Worm (Caenorhabditis elegans) whole organism, young adult: Measurements from ENCODE around the gene cest-35.2.

Experiments
- C06A6.2 ChIP-seq: fragments of 200-800 bp; sonication (Bioruptor generic); conservative IDR thresholded peaks from 2 replicates; pipeline ENCODE4 v1.3.6; 2022; ENCODE audit warnings: missing genetic modification characterization, missing compliant biosample characterization
- F10E7.11 ChIP-seq: sonication (generic microtip); optimal IDR thresholded peaks from 2 replicates; lab custom pipeline; 2017; ENCODE audit warnings: mild to moderate bottlenecking, missing genetic modification characterization, moderate library complexity, missing compliant biosample characterization
- F55B11.4 ChIP-seq: sonication (generic microtip); optimal IDR thresholded peaks from 2 replicates; lab custom pipeline; 2016; ENCODE audit warnings: missing compliant biosample characterization, missing genetic modification characterization, borderline replicate concordance; ENCODE audit not compliant: insufficient read depth
- T26A5.8 ChIP-seq: sonication (generic microtip); optimal IDR thresholded peaks from 2 replicates; lab custom pipeline; 2016; ENCODE audit warnings: missing genetic modification characterization, missing compliant biosample characterization
- Y79H2A.3 ChIP-seq: fragments of 200-800 bp; sonication (Bioruptor generic); conservative IDR thresholded peaks from 2 replicates; pipeline ENCODE4 v1.3.6; 2022; ENCODE audit warnings: missing genetic modification reagents, missing genetic modification characterization, missing compliant biosample characterization
- akir-1 ChIP-seq: fragments of 200-800 bp; sonication (Bioruptor generic); optimal IDR thresholded peaks from 2 replicates; lab custom pipeline; 2018; ENCODE audit warnings: mild to moderate bottlenecking, missing genetic modification characterization, moderate library complexity, missing compliant biosample characterization
- aptf-3 ChIP-seq: fragments of 200-800 bp; sonication (Bioruptor generic); IDR thresholded peaks from 2 replicates; pipeline ENCODE4 v1.3.6; 2022; ENCODE audit warnings: missing genetic modification characterization, missing compliant biosample characterization
- atf-7 ChIP-seq: sonication (generic microtip); optimal IDR thresholded peaks from 2 replicates; lab custom pipeline; 2017; ENCODE audit warnings: mild to moderate bottlenecking, missing genetic modification characterization, missing compliant biosample characterization
- attf-6 ChIP-seq: fragments of 200-800 bp; sonication (Bioruptor generic); IDR thresholded peaks from 2 replicates; pipeline ENCODE4 v1.3.6; 2022; ENCODE audit warnings: missing genetic modification reagents, missing genetic modification characterization, missing compliant biosample characterization
- ccch-3 ChIP-seq: fragments of 200-800 bp; sonication (Bioruptor generic); optimal IDR thresholded peaks from 2 replicates; lab custom pipeline; 2018; ENCODE audit warnings: mild to moderate bottlenecking, missing genetic modification characterization, missing compliant biosample characterization
- cebp-1 ChIP-seq, 2 experiments: fragments of 200-800 bp in 1 of 2; sonication (Bioruptor generic) in 1 of 2; sonication (generic microtip) in 1 of 2; IDR thresholded peaks in 1 of 2; optimal IDR thresholded peaks in 1 of 2; 2 replicates each; pipeline versions ENCODE4 v1.3.6 to Lab custom; 2017 to 2022; ENCODE audit warnings: missing compliant biosample characterization in 2 of 2, missing genetic modification characterization in 2 of 2, mild to moderate bottlenecking in 1 of 2, missing genetic modification reagents in 1 of 2, moderate library complexity in 1 of 2
- chd-7 ChIP-seq: sonication (generic microtip); optimal IDR thresholded peaks from 2 replicates; lab custom pipeline; 2016; ENCODE audit warnings: mild to moderate bottlenecking, missing genetic modification characterization, moderate library complexity, missing compliant biosample characterization
- egl-44 ChIP-seq: fragments of 200-800 bp; sonication (Bioruptor generic); IDR thresholded peaks from 2 replicates; pipeline ENCODE4 v1.3.6; 2022; ENCODE audit warnings: missing genetic modification reagents, missing genetic modification characterization, missing compliant biosample characterization
- fkh-3 ChIP-seq: sonication (generic microtip); optimal IDR thresholded peaks from 2 replicates; lab custom pipeline; 2016; ENCODE audit warnings: mild to moderate bottlenecking, missing genetic modification characterization, missing compliant biosample characterization
- gei-17 ChIP-seq: fragments of 200-800 bp; sonication (Bioruptor generic); optimal IDR thresholded peaks from 2 replicates; lab custom pipeline; 2018; ENCODE audit warnings: mild to moderate bottlenecking, missing genetic modification characterization, missing compliant biosample characterization
- him-1 ChIP-seq: sonication (generic microtip); optimal IDR thresholded peaks from 2 replicates; lab custom pipeline; 2016; ENCODE audit warnings: missing genotype, missing genetic modification reagents, missing genetic modification characterization, missing compliant biosample characterization
- hmg-20 ChIP-seq: fragments of 200-800 bp; sonication (Bioruptor generic); IDR thresholded peaks from 2 replicates; pipeline ENCODE4 v1.3.6; 2022; ENCODE audit warnings: missing genetic modification reagents, missing genetic modification characterization, missing compliant biosample characterization
- hrde-1 ChIP-seq: sonication (generic microtip); optimal IDR thresholded peaks from 2 replicates; lab custom pipeline; 2016; ENCODE audit warnings: missing genetic modification characterization, mild to moderate bottlenecking, missing compliant biosample characterization, moderate library complexity, missing genotype, missing genetic modification reagents, borderline replicate concordance
- let-607 ChIP-seq, 2 experiments: fragments of 200-800 bp in 1 of 2; sonication (Bioruptor generic) in 1 of 2; sonication (generic microtip) in 1 of 2; optimal IDR thresholded peaks; 2 replicates each; lab custom pipeline; 2016 to 2018; ENCODE audit warnings: mild to moderate bottlenecking in 2 of 2, missing compliant biosample characterization in 2 of 2, missing genetic modification characterization in 2 of 2, moderate library complexity in 2 of 2, missing genotype in 1 of 2
- lsy-27 ChIP-seq: sonication (generic microtip); optimal IDR thresholded peaks from 2 replicates; lab custom pipeline; 2017; ENCODE audit warnings: missing genetic modification characterization, mild to moderate bottlenecking, missing compliant biosample characterization, antibody characterized with exemption, missing genotype, borderline replicate concordance; ENCODE audit not compliant: insufficient read depth
- mcd-1 ChIP-seq: fragments of 200-800 bp; sonication (Bioruptor generic); IDR thresholded peaks from 2 replicates; pipeline ENCODE4 v1.3.6; 2022; ENCODE audit warnings: missing genetic modification reagents, missing genetic modification characterization, missing compliant biosample characterization
- mes-4 ChIP-seq: sonication (generic microtip); optimal IDR thresholded peaks from 2 replicates; lab custom pipeline; 2016; ENCODE audit warnings: missing genotype, missing genetic modification characterization, missing compliant biosample characterization
- mxl-1 ChIP-seq: sonication (generic microtip); optimal IDR thresholded peaks from 2 replicates; lab custom pipeline; 2016; ENCODE audit warnings: missing genetic modification characterization, missing compliant biosample characterization
- nhr-80 ChIP-seq: sonication (generic microtip); optimal IDR thresholded peaks from 2 replicates; lab custom pipeline; 2016; ENCODE audit warnings: missing genetic modification characterization, missing compliant biosample characterization
- pbrm-1 ChIP-seq: fragments of 200-800 bp; sonication (Bioruptor generic); IDR thresholded peaks from 2 replicates; pipeline ENCODE4 v1.3.6; 2022; ENCODE audit warnings: missing genetic modification reagents, missing genetic modification characterization, missing compliant biosample characterization
- pha-4 ChIP-seq: fragments of 150-350 bp; sonication (generic microtip); optimal IDR thresholded peaks from 2 replicates; lab custom pipeline; 2014; ENCODE audit warnings: missing biosample characterization, missing genetic modification reagents, missing genetic modification characterization
- rpc-1 ChIP-seq, 2 experiments: fragments of 150-350 bp in 1 of 2; sonication (generic microtip) in 1 of 2; optimal IDR thresholded peaks; 2 replicates each; lab custom pipeline; 2014 to 2018; ENCODE audit warnings: missing biosample characterization in 1 of 2, missing genetic modification characterization in 1 of 2, missing genetic modification reagents in 1 of 2, missing genotype in 1 of 2
- sea-2 ChIP-seq: fragments of 200-800 bp; sonication (Bioruptor generic); IDR thresholded peaks from 2 replicates; pipeline ENCODE4 v1.3.6; 2022; ENCODE audit warnings: missing genetic modification characterization, missing compliant biosample characterization
- tbp1 ChIP-seq: fragments of 200-800 bp; sonication (Bioruptor generic); optimal IDR thresholded peaks from 2 replicates; lab custom pipeline; 2018; ENCODE audit warnings: mild to moderate bottlenecking, missing genetic modification characterization, missing compliant biosample characterization
- unc-62 ChIP-seq: fragments of 150-350 bp; optimal IDR thresholded peaks from 2 replicates; lab custom pipeline; 2014; ENCODE audit warnings: missing biosample characterization, missing genetic modification reagents, missing genetic modification characterization
- xnd-1 ChIP-seq: sonication (generic microtip); optimal IDR thresholded peaks from 2 replicates; lab custom pipeline; 2016; ENCODE audit warnings: missing genotype, missing genetic modification reagents, missing genetic modification characterization, missing compliant biosample characterization
- zim-3 ChIP-seq: sonication (generic microtip); optimal IDR thresholded peaks from 2 replicates; lab custom pipeline; 2017; ENCODE audit warnings: mild to moderate bottlenecking, missing genetic modification characterization, moderate library complexity, missing compliant biosample characterization
- ztf-18 ChIP-seq: sonication (generic microtip); optimal IDR thresholded peaks from 2 replicates; lab custom pipeline; 2016; ENCODE audit warnings: missing genotype, mild to moderate bottlenecking, missing genetic modification characterization, missing compliant biosample characterization

Gene cest-35.2

DNA sequence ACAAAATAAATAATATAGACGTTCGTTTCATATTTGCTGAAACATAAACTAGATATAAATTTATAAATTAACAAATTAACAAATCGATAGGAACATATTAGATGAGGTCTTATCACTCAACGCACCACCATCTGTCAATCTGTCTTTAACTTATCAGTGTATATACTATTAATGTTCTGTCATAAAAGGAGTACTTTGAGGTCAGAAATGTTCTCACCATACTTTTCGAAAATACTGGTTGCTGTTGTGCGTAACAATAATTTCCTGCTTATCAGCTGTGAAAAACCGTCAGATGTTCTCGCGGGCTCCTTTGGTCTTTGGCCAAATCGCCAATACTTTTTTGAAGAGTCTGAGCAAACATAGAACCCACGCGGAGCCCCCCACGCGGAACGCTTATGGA, 44.5 kb downstream of the cest-35.2 start, which contains the start of gene C03A7.13:
Gene C03A7.13, minus strand, starts transcription at position 43 of the 400 bp plus-strand sequence.
- TF ChIP-seq him-1 (tag; lab: Kevin White, UChicago), result no peak
- no peak for TF ChIP-seq mes-4
- TF ChIP-seq pbrm-1 (GFP tag; lab: Robert Waterston, UW), result no peak
- TF ChIP-seq mcd-1, result no peak
- TF ChIP-seq tbp1 (GFP tag; lab: Kevin White, UChicago), result peak; percentile 8
- no peak for TF ChIP-seq F55B11.4
- no peak for TF ChIP-seq chd-7
- no peak for TF ChIP-seq ccch-3
- no peak for TF ChIP-seq ztf-18
- no peak for TF ChIP-seq xnd-1
- no peak for TF ChIP-seq zim-3 (tag; lab: Kevin White, UChicago)
- TF ChIP-seq pha-4 (tag; lab: Kevin White, UChicago), result peak; percentile 9
- TF ChIP-seq unc-62 (GFP tag; lab: Kevin White, UChicago), result peak; percentile 93
- TF ChIP-seq egl-44 (GFP tag; lab: Robert Waterston, UW), result 0 out of 2 replicates have a peak, but pooled peaks have one; percentile 29
- TF ChIP-seq nhr-80 (tag; lab: Kevin White, UChicago), result peak; percentile 87
- no peak for TF ChIP-seq lsy-27 (tag; lab: Kevin White, UChicago)
- peak in 1 of 2 experiments; percentile 30 for TF ChIP-seq let-607 (tag; optimal IDR thresholded peaks at IDR 0.05; lab: Kevin White, UChicago)
- TF ChIP-seq aptf-3 (GFP tag; lab: Robert Waterston, UW), result no peak
- TF ChIP-seq akir-1 (GFP tag; lab: Kevin White, UChicago), result no peak
- TF ChIP-seq mxl-1 (tag; lab: Kevin White, UChicago), result no peak
- TF ChIP-seq attf-6 (GFP tag; lab: Robert Waterston, UW), result no peak
- no peak for TF ChIP-seq Y79H2A.3
- no peak for TF ChIP-seq fkh-3 (tag; lab: Kevin White, UChicago)
- peak; percentile 26 for TF ChIP-seq atf-7
- TF ChIP-seq cebp-1 (GFP tag; IDR thresholded peaks at IDR 0.05; lab: Robert Waterston, UW), result no peak
- peak; percentile 34 for TF ChIP-seq cebp-1 (tag; optimal IDR thresholded peaks at IDR 0.05; lab: Kevin White, UChicago)
- no peak for TF ChIP-seq F10E7.11 (tag; lab: Kevin White, UChicago)
- TF ChIP-seq C06A6.2 (GFP tag; lab: Robert Waterston, UW), result no peak
- TF ChIP-seq hrde-1 (tag; lab: Kevin White, UChicago), result no peak
- no peak for TF ChIP-seq hmg-20 (GFP tag; lab: Robert Waterston, UW)
- no peak for TF ChIP-seq sea-2 (GFP tag; lab: Robert Waterston, UW)
- no peak for TF ChIP-seq gei-17
- TF ChIP-seq T26A5.8, result no peak
- TF ChIP-seq rpc-1 (optimal IDR thresholded peaks at IDR 0.05; lab: Kevin White, UChicago), result no peak
- no peak for TF ChIP-seq rpc-1 (tag; optimal IDR thresholded peaks at IDR 0.05; lab: Kevin White, UChicago)
- TF ChIP-seq, all 124 proteins: peak for 8
